Fruit fly (Drosophila melanogaster) whole organism, embryonic: ENCODE results near the gene CG4393.

ENCODE experiments used
- Ada2b ChIP-seq: fragments of 200-800 bp; sonication (Bioruptor generic); IDR thresholded peaks from 2 replicates; pipeline ENCODE4 v1.3.6; 2022; ENCODE audit warnings: missing biosample characterization, missing genetic modification characterization
- B-H1 ChIP-seq: fragments of 200-800 bp; sonication (Bioruptor generic); IDR thresholded peaks from 3 replicates; pipeline ENCODE4 v1.3.6; 2022; ENCODE audit warnings: missing biosample characterization, missing genetic modification characterization
- Blimp-1 ChIP-seq: fragments of 200-800 bp; sonication (Bioruptor generic); optimal IDR thresholded peaks from 3 replicates; lab custom pipeline; 2018; ENCODE audit warnings: missing biosample characterization, missing genetic modification characterization, mild to moderate bottlenecking, moderate library complexity, missing genetic modification reagents
- CG10979 ChIP-seq: fragments of 200-800 bp; sonication (Bioruptor generic); optimal IDR thresholded peaks from 2 replicates; lab custom pipeline; 2018; ENCODE audit warnings: missing biosample characterization, mild to moderate bottlenecking, missing genetic modification characterization, moderate library complexity
- CG12104 ChIP-seq: fragments of 200-800 bp; sonication (Bioruptor generic); optimal IDR thresholded peaks from 3 replicates; lab custom pipeline; 2016; ENCODE audit warnings: missing biosample characterization, missing genetic modification characterization
- CG12299 ChIP-seq: fragments of 200-800 bp; sonication (Bioruptor generic); optimal IDR thresholded peaks from 2 replicates; lab custom pipeline; 2018; ENCODE audit warnings: missing biosample characterization, mild to moderate bottlenecking, missing genetic modification characterization
- CG12659 ChIP-seq: fragments of 200-800 bp; sonication (Bioruptor generic); optimal IDR thresholded peaks from 3 replicates; lab custom pipeline; 2017; ENCODE audit warnings: mild to moderate bottlenecking, missing biosample characterization, missing genetic modification reagents, missing genetic modification characterization
- CG14965 ChIP-seq: fragments of 200-800 bp; sonication (Bioruptor generic); optimal IDR thresholded peaks from 2 replicates; lab custom pipeline; 2016; ENCODE audit warnings: missing biosample characterization, missing genetic modification characterization, borderline replicate concordance
- CG17385 ChIP-seq: fragments of 200-800 bp; sonication (Bioruptor generic); optimal IDR thresholded peaks from 3 replicates; lab custom pipeline; 2018; ENCODE audit warnings: missing biosample characterization, mild to moderate bottlenecking, missing genetic modification characterization
- CG18599 ChIP-seq: fragments of 200-800 bp; sonication (Bioruptor generic); optimal IDR thresholded peaks from 3 replicates; lab custom pipeline; 2017; ENCODE audit warnings: missing biosample characterization, missing genetic modification characterization, mild to moderate bottlenecking, moderate library complexity, missing genetic modification reagents
- CG32767 ChIP-seq: fragments of 200-800 bp; sonication (Bioruptor generic); IDR thresholded peaks from 2 replicates; pipeline ENCODE4 v1.3.6; 2022; ENCODE audit warnings: missing biosample characterization, missing genetic modification characterization
- CG32772 ChIP-seq: fragments of 200-800 bp; sonication (Bioruptor generic); IDR thresholded peaks from 2 replicates; pipeline ENCODE4 v1.3.6; 2022; ENCODE audit warnings: missing biosample characterization, missing genetic modification characterization
- CG34376 ChIP-seq: fragments of 200-800 bp; sonication (Bioruptor generic); optimal IDR thresholded peaks from 2 replicates; lab custom pipeline; 2018; ENCODE audit warnings: missing biosample characterization, mild to moderate bottlenecking, missing genetic modification characterization
- CG4360 ChIP-seq: fragments of 200-800 bp; sonication (Bioruptor generic); IDR thresholded peaks from 2 replicates; pipeline ENCODE4 v1.3.6; 2022; ENCODE audit warnings: missing biosample characterization, missing genetic modification characterization
- CG4854 ChIP-seq: fragments of 200-800 bp; sonication (Bioruptor generic); optimal IDR thresholded peaks from 2 replicates; lab custom pipeline; 2016; ENCODE audit warnings: missing biosample characterization, missing genetic modification characterization, inconsistent platforms
- CG6254 ChIP-seq: fragments of 200-800 bp; sonication (Bioruptor generic); optimal IDR thresholded peaks from 3 replicates; lab custom pipeline; 2017; ENCODE audit warnings: mild to moderate bottlenecking, missing biosample characterization, missing genetic modification reagents, missing genetic modification characterization
- CG6683 ChIP-seq: fragments of 200-800 bp; sonication (Bioruptor generic); optimal IDR thresholded peaks from 2 replicates; lab custom pipeline; 2017; ENCODE audit warnings: missing biosample characterization, mild to moderate bottlenecking, missing genetic modification characterization, missing genetic modification reagents
- CG7745 ChIP-seq: fragments of 200-800 bp; sonication (Bioruptor generic); optimal IDR thresholded peaks from 2 replicates; lab custom pipeline; 2018; ENCODE audit warnings: missing biosample characterization, mild to moderate bottlenecking, missing genetic modification characterization, moderate library complexity
- D19B ChIP-seq: fragments of 200-800 bp; sonication (Bioruptor generic); optimal IDR thresholded peaks from 2 replicates; lab custom pipeline; 2017; ENCODE audit warnings: missing biosample characterization, mild to moderate bottlenecking, missing genetic modification characterization
- Eip74EF ChIP-seq, 2 experiments: fragments of 200-800 bp in 1 of 2; fragments of >200 bp in 1 of 2; sonication (Bioruptor generic) in 1 of 2; optimal IDR thresholded peaks; 2 replicates each; lab custom pipeline; 2017 to 2019; ENCODE audit warnings: missing biosample characterization in 2 of 2, missing genetic modification characterization in 2 of 2, mild to moderate bottlenecking in 1 of 2, moderate library complexity in 1 of 2
- Ets97D ChIP-seq: fragments of 200-800 bp; sonication (Bioruptor generic); optimal IDR thresholded peaks from 3 replicates; lab custom pipeline; 2016; ENCODE audit warnings: missing biosample characterization, missing genetic modification characterization
- Fer3 ChIP-seq: fragments of 200-800 bp; sonication (Bioruptor generic); optimal IDR thresholded peaks from 2 replicates; lab custom pipeline; 2018; ENCODE audit warnings: missing biosample characterization, mild to moderate bottlenecking, missing genetic modification characterization, moderate library complexity
- HLHmδ ChIP-seq: fragments of 200-800 bp; sonication (Bioruptor generic); optimal IDR thresholded peaks from 2 replicates; lab custom pipeline; 2018; ENCODE audit warnings: missing biosample characterization, mild to moderate bottlenecking, missing genetic modification characterization, moderate library complexity
- Hr3 ChIP-seq: fragments of 200-800 bp; sonication (Bioruptor generic); optimal IDR thresholded peaks from 3 replicates; lab custom pipeline; 2016; ENCODE audit warnings: missing biosample characterization, missing genetic modification characterization
- Kr ChIP-seq: fragments of 200-800 bp; sonication (Bioruptor generic); optimal IDR thresholded peaks from 2 replicates; lab custom pipeline; 2017; ENCODE audit warnings: missing biosample characterization, mild to moderate bottlenecking, missing genetic modification characterization
- MBD-R2 ChIP-seq: fragments of 200-800 bp; sonication (Bioruptor generic); IDR thresholded peaks from 2 replicates; pipeline ENCODE4 v1.3.6; 2022; ENCODE audit warnings: missing biosample characterization, missing genetic modification characterization
- Meics ChIP-seq: fragments of 200-800 bp; sonication (Bioruptor generic); optimal IDR thresholded peaks from 2 replicates; lab custom pipeline; 2017; ENCODE audit warnings: missing biosample characterization, mild to moderate bottlenecking, missing genetic modification characterization
- Mes4 ChIP-seq: fragments of 200-800 bp; sonication (Bioruptor generic); optimal IDR thresholded peaks from 2 replicates; lab custom pipeline; 2016; ENCODE audit warnings: missing biosample characterization, missing genetic modification characterization
- Mrtf ChIP-seq: fragments of 200-800 bp; sonication (Bioruptor generic); IDR thresholded peaks from 3 replicates; pipeline ENCODE4 v1.3.6; 2022; ENCODE audit warnings: missing biosample characterization, missing genetic modification characterization
- Nf-YC ChIP-seq: fragments of 200-800 bp; optimal IDR thresholded peaks from 3 replicates; lab custom pipeline; 2019; ENCODE audit warnings: missing biosample characterization, mild to moderate bottlenecking, missing genetic modification characterization, moderate library complexity
- Optix ChIP-seq: fragments of 200-800 bp; sonication (Bioruptor generic); IDR thresholded peaks from 3 replicates; pipeline ENCODE4 v1.3.6; 2022; ENCODE audit warnings: missing biosample characterization, missing genetic modification characterization
- Rx ChIP-seq: fragments of 200-800 bp; sonication (Bioruptor generic); IDR thresholded peaks from 2 replicates; pipeline ENCODE4 v1.3.6; 2022; ENCODE audit warnings: missing biosample characterization, missing genetic modification characterization
- Stat92E ChIP-seq, 3 experiments: fragments of >200 bp in 2 of 3; fragments of 200-800 bp in 1 of 3; sonication (Bioruptor generic) in 1 of 3; optimal IDR thresholded peaks; 2 replicates each; lab custom pipeline; 2017 to 2019; ENCODE audit warnings: missing biosample characterization in 3 of 3, missing genetic modification characterization in 3 of 3, mild to moderate bottlenecking in 1 of 3, moderate library complexity in 1 of 3
- Tbp ChIP-seq: fragments of >200 bp; optimal IDR thresholded peaks from 2 replicates; lab custom pipeline; 2018; ENCODE audit warnings: missing biosample characterization, missing genetic modification characterization
- bsh ChIP-seq, 2 experiments: fragments of 200-800 bp; sonication (Bioruptor generic); optimal IDR thresholded peaks; 2 replicates each; lab custom pipeline; 2017 to 2018; ENCODE audit warnings: mild to moderate bottlenecking in 2 of 2, missing biosample characterization in 2 of 2, missing genetic modification characterization in 2 of 2, moderate library complexity in 1 of 2
- cad ChIP-seq: fragments of >200 bp; optimal IDR thresholded peaks from 2 replicates; lab custom pipeline; 2017; ENCODE audit warnings: missing biosample characterization, missing genetic modification characterization
- caup ChIP-seq: fragments of 200-800 bp; sonication (Bioruptor generic); optimal IDR thresholded peaks from 3 replicates; lab custom pipeline; 2017; ENCODE audit warnings: missing biosample characterization, mild to moderate bottlenecking, missing genetic modification characterization, moderate library complexity; ENCODE audit not compliant: severe bottlenecking
- dimm ChIP-seq: fragments of 200-800 bp; sonication (Bioruptor generic); IDR thresholded peaks from 2 replicates; pipeline ENCODE4 v1.3.6; 2022; ENCODE audit warnings: missing biosample characterization, missing genetic modification characterization
- disco-r ChIP-seq: fragments of 200-800 bp; sonication (Bioruptor generic); optimal IDR thresholded peaks from 2 replicates; lab custom pipeline; 2016; ENCODE audit warnings: missing biosample characterization, missing genetic modification characterization
- dm ChIP-seq: fragments of 200-800 bp; sonication (Bioruptor generic); optimal IDR thresholded peaks from 3 replicates; lab custom pipeline; 2016; ENCODE audit warnings: missing biosample characterization, missing genetic modification characterization
- exex ChIP-seq: fragments of 200-800 bp; sonication (Bioruptor generic); optimal IDR thresholded peaks from 4 replicates; lab custom pipeline; 2018; ENCODE audit warnings: missing biosample characterization, mild to moderate bottlenecking, missing genetic modification characterization, moderate library complexity
- gcm ChIP-seq: fragments of 200-800 bp; sonication (Bioruptor generic); optimal IDR thresholded peaks from 2 replicates; lab custom pipeline; 2019; ENCODE audit warnings: missing biosample characterization, mild to moderate bottlenecking, missing genetic modification characterization, moderate library complexity
- org-1 ChIP-seq: fragments of 200-800 bp; sonication (Bioruptor generic); optimal IDR thresholded peaks from 2 replicates; lab custom pipeline; 2017; ENCODE audit warnings: missing biosample characterization, missing genetic modification characterization
- pan ChIP-seq, 4 experiments: fragments of >200 bp in 3 of 4; fragments of 200-800 bp in 1 of 4; sonication (Bioruptor generic) in 1 of 4; optimal IDR thresholded peaks in 3 of 4; IDR thresholded peaks in 1 of 4; 2 replicates each; pipeline versions ENCODE4 v1.3.6 to Lab custom; 2017 to 2022; ENCODE audit warnings: missing biosample characterization in 2 of 4, missing genetic modification characterization in 2 of 4, mixed read lengths in 1 of 4
- run ChIP-seq: fragments of 200-800 bp; sonication (Bioruptor generic); optimal IDR thresholded peaks from 3 replicates; lab custom pipeline; 2018; ENCODE audit warnings: missing biosample characterization, mild to moderate bottlenecking, missing genetic modification characterization
- sob ChIP-seq: fragments of 200-800 bp; sonication (Bioruptor generic); IDR thresholded peaks from 2 replicates; pipeline ENCODE4 v1.3.6; 2022; ENCODE audit warnings: missing biosample characterization, missing genetic modification characterization
- vfl ChIP-seq: fragments of 200-800 bp; sonication (Bioruptor generic); optimal IDR thresholded peaks from 2 replicates; lab custom pipeline; 2016; ENCODE audit warnings: missing biosample characterization, missing genetic modification characterization
- z ChIP-seq: fragments of 200-800 bp; sonication (Bioruptor generic); IDR thresholded peaks from 3 replicates; pipeline ENCODE4 v1.3.6; 2022; ENCODE audit warnings: missing biosample characterization, missing genetic modification characterization
- zen2 ChIP-seq: fragments of 200-800 bp; sonication (Bioruptor generic); IDR thresholded peaks from 3 replicates; pipeline ENCODE4 v1.3.6; 2022; ENCODE audit warnings: missing biosample characterization, missing genetic modification characterization; ENCODE audit not compliant: partially characterized antibody

CG4393 gene

DNA sequence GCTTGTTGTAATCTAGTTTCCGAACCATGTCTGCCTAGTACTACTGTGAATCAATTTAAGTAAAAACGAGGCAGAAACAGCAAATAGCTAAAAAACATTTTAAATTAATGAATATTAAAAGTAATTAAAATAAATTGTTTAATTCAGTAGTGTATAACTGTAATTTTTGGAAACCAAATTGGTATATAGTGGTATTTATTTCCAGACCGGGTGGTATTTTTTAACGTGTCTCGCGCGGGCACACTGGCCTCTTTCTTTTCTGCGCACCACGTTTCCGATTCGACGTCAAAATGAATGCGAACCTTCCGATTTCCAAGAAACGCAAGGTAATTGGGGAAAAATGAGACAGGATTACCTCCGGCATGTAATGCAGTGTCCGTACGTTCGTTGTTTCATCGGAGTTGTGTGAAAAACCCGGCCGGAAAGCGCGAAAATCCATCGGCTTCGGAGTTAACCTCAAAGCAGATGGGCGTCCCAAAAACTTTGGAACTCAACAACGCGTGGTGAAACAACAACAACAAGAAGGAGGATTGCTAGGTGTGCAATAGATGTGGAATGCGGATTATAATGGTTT is 25.9 kb downstream of the CG4393 start, which contains the start of gene RpS3 (continued):
- TF ChIP-seq bsh (GFP tag; optimal IDR thresholded peaks at IDR 0.05; lab: Kevin White, UChicago) = peak in 1 of 2 experiments; percentile 45
- peak; percentile 78 for TF ChIP-seq Ets97D (GFP tag; lab: Kevin White, UChicago)
- no peak for TF ChIP-seq z (GFP tag; lab: Robert Waterston, UW)
- TF ChIP-seq MBD-R2 (GFP tag; lab: Robert Waterston, UW) = peak; percentile 30; the same call in 1 of the 2 replicates
- TF ChIP-seq cad (GFP tag; lab: Kevin White, UChicago) = no peak
- no peak for TF ChIP-seq pan (optimal IDR thresholded peaks at IDR 0.05; lab: Kevin White, UChicago)
- no peak for TF ChIP-seq pan (GFP tag; optimal IDR thresholded peaks at IDR 0.05 in 1 of 2, IDR thresholded peaks at IDR 0.05 in 1 of 2)
- TF ChIP-seq sob = peak; percentile 29; the same call in 1 of the 2 replicates
- TF ChIP-seq vfl (GFP tag; lab: Kevin White, UChicago) = no peak
- no peak for TF ChIP-seq Hr3
- TF ChIP-seq HLHmδ (GFP tag; lab: Kevin White, UChicago) = no peak
- TF ChIP-seq Rx (GFP tag; lab: Robert Waterston, UW) = no peak
- TF ChIP-seq CG10979 (tag; lab: Kevin White, UChicago) = no peak
- no peak for TF ChIP-seq CG6683 (GFP tag; lab: Kevin White, UChicago)
- TF ChIP-seq B-H1 (GFP tag; lab: Robert Waterston, UW) = no peak
- peak in 1 of 2 experiments; percentile 36 for TF ChIP-seq Eip74EF (GFP tag; optimal IDR thresholded peaks at IDR 0.05; lab: Kevin White, UChicago)
- TF ChIP-seq CG32772 (GFP tag; lab: Robert Waterston, UW) = no peak
- TF ChIP-seq exex = peak; percentile 9
- TF ChIP-seq Mrtf = no peak
- no peak for TF ChIP-seq org-1
- TF ChIP-seq caup (GFP tag; lab: Kevin White, UChicago) = peak; percentile 29
- no peak for TF ChIP-seq disco-r (GFP tag; lab: Kevin White, UChicago)
- peak in 1 of 3 experiments; percentile 40 for TF ChIP-seq Stat92E (GFP tag; optimal IDR thresholded peaks at IDR 0.05; lab: Kevin White, UChicago)
- TF ChIP-seq gcm = peak; percentile 16
- no peak for TF ChIP-seq Mes4 (GFP tag; lab: Kevin White, UChicago)
- TF ChIP-seq CG34376 (GFP tag; lab: Kevin White, UChicago) = peak; percentile 58
- no peak for TF ChIP-seq CG7745
- no peak for TF ChIP-seq CG32767 (GFP tag; lab: Robert Waterston, UW)
- no peak for TF ChIP-seq Ada2b (GFP tag; lab: Robert Waterston, UW)
- no peak for TF ChIP-seq D19B
- TF ChIP-seq Fer3 (tag; lab: Kevin White, UChicago) = no peak
- no peak for TF ChIP-seq Meics
- TF ChIP-seq CG14965 (GFP tag; lab: Kevin White, UChicago) = no peak
- TF ChIP-seq Optix = no peak
- TF ChIP-seq Nf-YC (tag; lab: Kevin White, UChicago) = peak; percentile 38
- no peak for TF ChIP-seq dimm
- peak; percentile 48 for TF ChIP-seq CG17385 (GFP tag; lab: Kevin White, UChicago)
- TF ChIP-seq CG4360 (GFP tag; lab: Robert Waterston, UW) = peak; percentile 81
- no peak for TF ChIP-seq run (tag; lab: Kevin White, UChicago)
- TF ChIP-seq Kr (GFP tag; lab: Kevin White, UChicago) = no peak
- TF ChIP-seq CG12104 (GFP tag; lab: Kevin White, UChicago) = no peak
- no peak for TF ChIP-seq CG18599 (GFP tag; lab: Kevin White, UChicago)
- TF ChIP-seq CG12659 = peak; percentile 50
- no peak for TF ChIP-seq CG4854 (GFP tag; lab: Kevin White, UChicago)
- TF ChIP-seq dm (GFP tag; lab: Kevin White, UChicago) = peak; percentile 99
- TF ChIP-seq CG12299 (tag; lab: Kevin White, UChicago) = peak; percentile 18
- no peak for TF ChIP-seq CG6254 (GFP tag; lab: Kevin White, UChicago)
- TF ChIP-seq Blimp-1 = no peak
- TF ChIP-seq zen2 = no peak
- TF ChIP-seq Tbp (GFP tag; lab: Kevin White, UChicago) = peak; percentile 50
